Fruit fly (Drosophila melanogaster) whole organism, embryonic: ENCODE results near the gene Sodq.

ENCODE experiments used
- CG13775 ChIP-seq: fragments of 200-800 bp; sonication (Bioruptor generic); optimal IDR thresholded peaks from 3 replicates; lab custom pipeline; 2017; ENCODE audit warnings: missing biosample characterization, mild to moderate bottlenecking, missing genetic modification characterization
- CG15011 ChIP-seq: fragments of 200-800 bp; sonication (Bioruptor generic); optimal IDR thresholded peaks from 3 replicates; lab custom pipeline; 2018; ENCODE audit warnings: missing biosample characterization, mild to moderate bottlenecking, missing genetic modification characterization
- CG15479 ChIP-seq: fragments of 200-800 bp; sonication (Bioruptor generic); optimal IDR thresholded peaks from 3 replicates; lab custom pipeline; 2019; ENCODE audit warnings: missing biosample characterization, mild to moderate bottlenecking, missing genetic modification characterization, moderate library complexity
- CG16813 ChIP-seq: fragments of 200-800 bp; sonication (Bioruptor generic); IDR thresholded peaks from 3 replicates; pipeline ENCODE4 v1.3.6; 2022; ENCODE audit warnings: missing biosample characterization, missing genetic modification characterization; ENCODE audit not compliant: partially characterized antibody
- CG1832 ChIP-seq: fragments of 200-800 bp; sonication (Bioruptor generic); optimal IDR thresholded peaks from 2 replicates; lab custom pipeline; 2017; ENCODE audit warnings: missing biosample characterization, mild to moderate bottlenecking, missing genetic modification characterization, inconsistent platforms
- CG18599 ChIP-seq: fragments of 200-800 bp; sonication (Bioruptor generic); optimal IDR thresholded peaks from 3 replicates; lab custom pipeline; 2017; ENCODE audit warnings: missing biosample characterization, missing genetic modification characterization, mild to moderate bottlenecking, moderate library complexity, missing genetic modification reagents
- CG18764 ChIP-seq: fragments of 200-800 bp; sonication (Bioruptor generic); optimal IDR thresholded peaks from 3 replicates; lab custom pipeline; 2016; ENCODE audit warnings: missing biosample characterization, missing genetic modification characterization
- CG2116 ChIP-seq: fragments of 200-800 bp; sonication (Bioruptor generic); optimal IDR thresholded peaks from 3 replicates; lab custom pipeline; 2018; ENCODE audit warnings: missing biosample characterization, mild to moderate bottlenecking, missing genetic modification characterization
- CG2129 ChIP-seq: fragments of 200-800 bp; sonication (Bioruptor generic); IDR thresholded peaks from 2 replicates; pipeline ENCODE4 v1.3.6; 2022; ENCODE audit warnings: missing biosample characterization, missing genetic modification characterization; ENCODE audit not compliant: partially characterized antibody
- CG2678 ChIP-seq: fragments of 200-800 bp; sonication (Bioruptor generic); optimal IDR thresholded peaks from 3 replicates; lab custom pipeline; 2019; ENCODE audit warnings: missing biosample characterization, mild to moderate bottlenecking, missing genetic modification characterization, moderate library complexity
- CG2712 ChIP-seq: fragments of 200-800 bp; optimal IDR thresholded peaks from 3 replicates; lab custom pipeline; 2019; ENCODE audit warnings: missing biosample characterization, mild to moderate bottlenecking, missing genetic modification characterization, moderate library complexity
- CG34376 ChIP-seq: fragments of 200-800 bp; sonication (Bioruptor generic); optimal IDR thresholded peaks from 2 replicates; lab custom pipeline; 2018; ENCODE audit warnings: missing biosample characterization, mild to moderate bottlenecking, missing genetic modification characterization
- CG4617 ChIP-seq: fragments of 200-800 bp; sonication (Bioruptor generic); optimal IDR thresholded peaks from 3 replicates; lab custom pipeline; 2016; ENCODE audit warnings: missing biosample characterization, missing genetic modification characterization, borderline replicate concordance
- CG6765 ChIP-seq: fragments of 200-800 bp; sonication (Bioruptor generic); optimal IDR thresholded peaks from 3 replicates; lab custom pipeline; 2017; ENCODE audit warnings: missing biosample characterization, mild to moderate bottlenecking, missing genetic modification characterization
- CG6854 ChIP-seq: fragments of 200-800 bp; sonication (Bioruptor generic); optimal IDR thresholded peaks from 3 replicates; lab custom pipeline; 2017; ENCODE audit warnings: missing biosample characterization, mild to moderate bottlenecking, missing genetic modification characterization
- CG7372 ChIP-seq: fragments of 200-800 bp; sonication (Bioruptor generic); IDR thresholded peaks from 2 replicates; pipeline ENCODE4 v1.3.6; 2022; ENCODE audit warnings: missing biosample characterization, missing genetic modification characterization
- CG7786 ChIP-seq: fragments of 200-800 bp; sonication (Bioruptor generic); optimal IDR thresholded peaks from 2 replicates; lab custom pipeline; 2016; ENCODE audit warnings: missing biosample characterization, missing genetic modification characterization
- CG7839 ChIP-seq: fragments of 200-800 bp; sonication (Bioruptor generic); optimal IDR thresholded peaks from 3 replicates; lab custom pipeline; 2018; ENCODE audit warnings: missing biosample characterization, mild to moderate bottlenecking, missing genetic modification characterization, moderate library complexity
- CG8089 ChIP-seq: fragments of 200-800 bp; sonication (Bioruptor generic); optimal IDR thresholded peaks from 3 replicates; lab custom pipeline; 2016; ENCODE audit warnings: missing biosample characterization, missing genetic modification characterization
- CG8924 ChIP-seq: fragments of 200-800 bp; optimal IDR thresholded peaks from 3 replicates; lab custom pipeline; 2019; ENCODE audit warnings: missing biosample characterization, mild to moderate bottlenecking, missing genetic modification characterization, moderate library complexity
- CG9609 ChIP-seq: fragments of 200-800 bp; sonication (Bioruptor generic); optimal IDR thresholded peaks from 3 replicates; lab custom pipeline; 2016; ENCODE audit warnings: missing biosample characterization, missing genetic modification characterization
- CG9797 ChIP-seq: fragments of 200-800 bp; sonication (Bioruptor generic); optimal IDR thresholded peaks from 3 replicates; lab custom pipeline; 2018; ENCODE audit warnings: missing biosample characterization, mild to moderate bottlenecking, missing genetic modification characterization
- CG9876 ChIP-seq: fragments of 200-800 bp; sonication (Bioruptor generic); optimal IDR thresholded peaks from 2 replicates; lab custom pipeline; 2016; ENCODE audit warnings: missing biosample characterization, missing genetic modification characterization
- CTCF ChIP-seq: fragments of 200-800 bp; sonication (Bioruptor generic); optimal IDR thresholded peaks from 2 replicates; lab custom pipeline; 2017; ENCODE audit warnings: missing biosample characterization, mild to moderate bottlenecking, missing genetic modification characterization, moderate library complexity
- D ChIP-seq, 2 experiments: fragments of 200-800 bp in 1 of 2; fragments of >200 bp in 1 of 2; sonication (Bioruptor generic) in 1 of 2; optimal IDR thresholded peaks; 2 replicates in 1 of 2; 3 replicates in 1 of 2; lab custom pipeline; 2017; ENCODE audit warnings: mild to moderate bottlenecking in 1 of 2, missing biosample characterization in 1 of 2, missing genetic modification characterization in 1 of 2, missing genetic modification reagents in 1 of 2
- ERR ChIP-seq: fragments of 200-800 bp; sonication (Bioruptor generic); optimal IDR thresholded peaks from 2 replicates; lab custom pipeline; 2016; ENCODE audit warnings: missing biosample characterization, missing genetic modification characterization
- Hr39 ChIP-seq: fragments of >200 bp; optimal IDR thresholded peaks from 2 replicates; lab custom pipeline; 2017
- Myb ChIP-seq: fragments of 200-800 bp; sonication (Bioruptor generic); optimal IDR thresholded peaks from 2 replicates; lab custom pipeline; 2016; ENCODE audit warnings: missing biosample characterization, missing genetic modification characterization
- Nf-YC ChIP-seq: fragments of 200-800 bp; optimal IDR thresholded peaks from 3 replicates; lab custom pipeline; 2019; ENCODE audit warnings: missing biosample characterization, mild to moderate bottlenecking, missing genetic modification characterization, moderate library complexity
- Rx ChIP-seq: fragments of 200-800 bp; sonication (Bioruptor generic); IDR thresholded peaks from 2 replicates; pipeline ENCODE4 v1.3.6; 2022; ENCODE audit warnings: missing biosample characterization, missing genetic modification characterization
- cg ChIP-seq: fragments of 200-800 bp; sonication (Bioruptor generic); optimal IDR thresholded peaks from 3 replicates; lab custom pipeline; 2019; ENCODE audit warnings: missing biosample characterization, mild to moderate bottlenecking, missing genetic modification characterization, moderate library complexity
- chm ChIP-seq: fragments of 200-800 bp; sonication (Bioruptor generic); IDR thresholded peaks from 2 replicates; pipeline ENCODE4 v1.3.6; 2022; ENCODE audit warnings: missing biosample characterization, missing genetic modification characterization
- dati ChIP-seq: fragments of 200-800 bp; sonication (Bioruptor generic); IDR thresholded peaks from 2 replicates; pipeline ENCODE4 v1.3.6; 2022; ENCODE audit warnings: missing biosample characterization, missing genetic modification characterization
- exex ChIP-seq: fragments of 200-800 bp; sonication (Bioruptor generic); optimal IDR thresholded peaks from 4 replicates; lab custom pipeline; 2018; ENCODE audit warnings: missing biosample characterization, mild to moderate bottlenecking, missing genetic modification characterization, moderate library complexity
- eyg ChIP-seq: fragments of 200-800 bp; sonication (Bioruptor generic); optimal IDR thresholded peaks from 3 replicates; lab custom pipeline; 2016; ENCODE audit warnings: missing biosample characterization, missing genetic modification characterization
- fd3F ChIP-seq: fragments of 200-800 bp; sonication (Bioruptor generic); optimal IDR thresholded peaks from 2 replicates; lab custom pipeline; 2018; ENCODE audit warnings: missing biosample characterization, mild to moderate bottlenecking, missing genetic modification characterization, moderate library complexity
- gem ChIP-seq: fragments of 200-800 bp; sonication (Bioruptor generic); optimal IDR thresholded peaks from 2 replicates; lab custom pipeline; 2019; ENCODE audit warnings: missing biosample characterization, mild to moderate bottlenecking, missing genetic modification characterization, moderate library complexity
- hb ChIP-seq: fragments of 200-800 bp; sonication (Bioruptor generic); IDR thresholded peaks from 3 replicates; pipeline ENCODE4 v1.3.6; 2022; ENCODE audit warnings: missing biosample characterization, missing genetic modification characterization; ENCODE audit not compliant: partially characterized antibody
- lmd ChIP-seq: fragments of 200-800 bp; sonication (Bioruptor generic); IDR thresholded peaks from 2 replicates; pipeline ENCODE4 v1.3.6; 2022; ENCODE audit warnings: missing biosample characterization, missing genetic modification characterization
- nom ChIP-seq: fragments of 200-800 bp; sonication (Bioruptor generic); optimal IDR thresholded peaks from 2 replicates; lab custom pipeline; 2017; ENCODE audit warnings: missing biosample characterization, missing genetic modification characterization, mild to moderate bottlenecking, moderate library complexity, missing genetic modification reagents
- oc ChIP-seq: fragments of 200-800 bp; sonication (Bioruptor generic); optimal IDR thresholded peaks from 2 replicates; lab custom pipeline; 2018; ENCODE audit warnings: missing biosample characterization, mild to moderate bottlenecking, missing genetic modification characterization, moderate library complexity
- pfk ChIP-seq: fragments of 200-800 bp; sonication (Bioruptor generic); optimal IDR thresholded peaks from 2 replicates; lab custom pipeline; 2018; ENCODE audit warnings: missing biosample characterization, mild to moderate bottlenecking, missing genetic modification characterization, moderate library complexity
- pho ChIP-seq: fragments of 200-800 bp; sonication (Bioruptor generic); optimal IDR thresholded peaks from 2 replicates; lab custom pipeline; 2016; ENCODE audit warnings: missing biosample characterization, missing genetic modification characterization
- pros ChIP-seq: fragments of 200-800 bp; sonication (Bioruptor generic); optimal IDR thresholded peaks from 3 replicates; lab custom pipeline; 2019; ENCODE audit warnings: missing biosample characterization, mild to moderate bottlenecking, missing genetic modification characterization, moderate library complexity
- ro ChIP-seq: fragments of 200-800 bp; sonication (Bioruptor generic); IDR thresholded peaks from 2 replicates; pipeline ENCODE4 v1.3.6; 2022; ENCODE audit warnings: missing biosample characterization, missing genetic modification characterization
- so ChIP-seq: fragments of 200-800 bp; sonication (Bioruptor generic); IDR thresholded peaks from 3 replicates; pipeline ENCODE4 v1.3.6; 2022; ENCODE audit warnings: missing biosample characterization, missing genetic modification characterization
- sqz ChIP-seq: fragments of 200-800 bp; sonication (Bioruptor generic); optimal IDR thresholded peaks from 3 replicates; lab custom pipeline; 2018; ENCODE audit warnings: missing biosample characterization, mild to moderate bottlenecking, missing genetic modification characterization
- sug ChIP-seq: fragments of 200-800 bp; optimal IDR thresholded peaks from 2 replicates; lab custom pipeline; 2019; ENCODE audit warnings: missing biosample characterization, mild to moderate bottlenecking, missing genetic modification characterization, moderate library complexity
- tap ChIP-seq: fragments of 200-800 bp; optimal IDR thresholded peaks from 3 replicates; lab custom pipeline; 2019; ENCODE audit warnings: missing biosample characterization, mild to moderate bottlenecking, missing genetic modification characterization, moderate library complexity
- unc-4 ChIP-seq: fragments of 200-800 bp; sonication (Bioruptor generic); IDR thresholded peaks from 2 replicates; pipeline ENCODE4 v1.3.6; 2022; ENCODE audit warnings: missing biosample characterization, missing genetic modification characterization; ENCODE audit not compliant: partially characterized antibody
- yki ChIP-seq: fragments of >200 bp; optimal IDR thresholded peaks from 3 replicates; lab custom pipeline; 2018

The Sodq gene

DNA sequence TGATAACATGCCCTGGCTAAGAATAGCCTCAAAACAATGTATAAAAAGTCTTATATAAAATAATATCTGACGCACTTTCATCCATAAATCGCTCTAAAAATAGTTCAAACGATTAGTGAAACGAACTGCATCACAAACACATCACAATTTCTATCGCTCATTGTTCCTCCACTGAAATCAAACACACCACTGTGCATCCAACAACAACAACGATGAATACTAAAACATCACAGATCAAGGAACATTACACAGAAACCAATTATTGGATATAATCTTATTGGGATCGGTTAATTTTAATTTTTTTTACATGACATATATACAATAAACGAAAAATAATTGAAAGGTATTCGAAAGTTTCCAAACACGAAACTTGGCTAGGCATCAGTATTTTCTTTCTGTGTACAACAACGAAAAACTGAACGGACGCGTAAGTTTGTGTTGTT, 16.3 kb upstream of the Sodq start (continued):
- TF ChIP-seq oc, result peak; percentile 78
- TF ChIP-seq CG15479 (GFP tag; lab: Kevin White, UChicago), result no peak
- peak; percentile 90 for TF ChIP-seq CG7839
- peak; percentile 66 for TF ChIP-seq CG13775
- TF ChIP-seq Nf-YC, result peak; percentile 43
- TF ChIP-seq CG2116 (GFP tag; lab: Kevin White, UChicago), result peak; percentile 21
- peak; percentile 88 for TF ChIP-seq CG2712 (tag; lab: Kevin White, UChicago)
- peak; percentile 81 for TF ChIP-seq tap (tag; lab: Kevin White, UChicago)
- TF ChIP-seq CG4617, result no peak
- no peak for TF ChIP-seq Rx (GFP tag; lab: Robert Waterston, UW)
- peak; percentile 12 for TF ChIP-seq CG9876 (GFP tag; lab: Kevin White, UChicago)
- TF ChIP-seq yki (lab: Kevin White, UChicago), result no peak
- peak; percentile 63 for TF ChIP-seq eyg (GFP tag; lab: Kevin White, UChicago)
- TF ChIP-seq pros (GFP tag; lab: Kevin White, UChicago), result no peak
- TF ChIP-seq so, result no peak; the same call in 1 of the 3 replicates
- peak; percentile 55; the same call in 1 of the 2 replicates for TF ChIP-seq ro (GFP tag; lab: Robert Waterston, UW)
- no peak for TF ChIP-seq CG34376
- TF ChIP-seq CG7372 (GFP tag; lab: Robert Waterston, UW), result peak; percentile 45
- no peak for TF ChIP-seq hb (GFP tag; lab: Robert Waterston, UW)
- no peak for TF ChIP-seq cg (GFP tag; lab: Kevin White, UChicago)
- peak; percentile 39 for TF ChIP-seq sug
- TF ChIP-seq fd3F, result peak; percentile 61
- TF ChIP-seq CG8089, result peak; percentile 61
- TF ChIP-seq Hr39 (lab: Kevin White, UChicago), result no peak
- TF ChIP-seq Myb (GFP tag; lab: Kevin White, UChicago), result peak; percentile 29
- TF ChIP-seq D (optimal IDR thresholded peaks at IDR 0.05; lab: Kevin White, UChicago), result no peak
- peak; percentile 80 for TF ChIP-seq D (GFP tag; optimal IDR thresholded peaks at IDR 0.05; lab: Kevin White, UChicago)
- no peak for TF ChIP-seq nom (GFP tag; lab: Kevin White, UChicago)
- TF ChIP-seq CG6765 (GFP tag; lab: Kevin White, UChicago), result peak; percentile 35
- no peak for TF ChIP-seq pfk (GFP tag; lab: Kevin White, UChicago)
- TF ChIP-seq dati (GFP tag; lab: Robert Waterston, UW), result no peak
- TF ChIP-seq sqz (GFP tag; lab: Kevin White, UChicago), result peak; percentile 55
- peak; percentile 25 for TF ChIP-seq CG15011 (GFP tag; lab: Kevin White, UChicago)
- TF ChIP-seq pho (GFP tag; lab: Kevin White, UChicago), result peak; percentile 74
- no peak for TF ChIP-seq CG1832 (GFP tag; lab: Kevin White, UChicago)
- TF ChIP-seq chm (GFP tag; lab: Robert Waterston, UW), result no peak; the same call in 1 of the 2 replicates
- peak; percentile 71 for TF ChIP-seq CG7786 (GFP tag; lab: Kevin White, UChicago)
- peak; percentile 60 for TF ChIP-seq CG9609 (GFP tag; lab: Kevin White, UChicago)
- TF ChIP-seq unc-4, result no peak
- no peak; the same call in 1 of the 2 replicates for TF ChIP-seq lmd (GFP tag; lab: Robert Waterston, UW)
- peak; percentile 6 for TF ChIP-seq ERR (GFP tag; lab: Kevin White, UChicago)
- peak; percentile 36 for TF ChIP-seq exex (tag; lab: Kevin White, UChicago)
- peak; percentile 81 for TF ChIP-seq CG8924 (tag; lab: Kevin White, UChicago)
- peak; percentile 85 for TF ChIP-seq gem
- no peak for TF ChIP-seq CG16813 (GFP tag; lab: Robert Waterston, UW)
- TF ChIP-seq CG6854 (GFP tag; lab: Kevin White, UChicago), result peak; percentile 57
- no peak for TF ChIP-seq CG2129 (GFP tag; lab: Robert Waterston, UW)
- TF ChIP-seq CG18764 (GFP tag; lab: Kevin White, UChicago), result peak; percentile 53
- TF ChIP-seq CTCF, result peak; percentile 52
- TF ChIP-seq CG9797, result no peak
- peak; percentile 90 for TF ChIP-seq CG2678 (tag; lab: Kevin White, UChicago)
- peak; percentile 70 for TF ChIP-seq CG18599 (GFP tag; lab: Kevin White, UChicago)
